Worm (Caenorhabditis elegans): ENCODE data around the gene R08B4.3.

- TF ChIP-seq snpc-4 (tag; optimal IDR thresholded peaks at IDR 0.05) (no peak), nhr-12 (tag; optimal IDR thresholded peaks at IDR 0.05) (no peak), pqm-1 (tag; optimal IDR thresholded peaks at IDR 0.05) (no peak), fkh-10 (GFP tag; optimal IDR thresholded peaks at IDR 0.05) (no peak), nhr-77 (tag; optimal IDR thresholded peaks at IDR 0.05) (no peak), ama-1 (optimal IDR thresholded peaks at IDR 0.05) (no peak), elt-3 (tag; optimal IDR thresholded peaks at IDR 0.05) (no peak), pha-4 (tag; optimal IDR thresholded peaks at IDR 0.05) (no peak), nhr-28 (tag; optimal IDR thresholded peaks at IDR 0.05) (no peak), ceh-82 (tag; optimal IDR thresholded peaks at IDR 0.05) (no peak), aly-2 (tag; optimal IDR thresholded peaks at IDR 0.05) (no peak), unc-62 (GFP tag; optimal IDR thresholded peaks at IDR 0.05) (no peak)
Observed at ce11 chrX:11073358-11073757, 47.4 kb downstream of the R08B4.3 start, which contains the start of gene W04G3.5.
